Worm (Caenorhabditis elegans): ENCODE results near the gene F26D11.13.

Gene F26D11.13

ce11 chrV:7954552-7954951 is at the start of gene F26D11.13:
TSS of gene F26D11.13 (minus strand) at chrV:7954652.
- TF ChIP-seq pha-2 (tag; optimal IDR thresholded peaks at IDR 0.05) (no peak), ceh-19 (GFP tag; optimal IDR thresholded peaks at IDR 0.05) (no peak), nhr-232 (tag; optimal IDR thresholded peaks at IDR 0.05) (no peak), ceh-22 (tag; optimal IDR thresholded peaks at IDR 0.05) (no peak), unc-55 (GFP tag; optimal IDR thresholded peaks at IDR 0.05) (no peak), rnt-1 (tag; optimal IDR thresholded peaks at IDR 0.05) (no peak), madf-2 (tag; optimal IDR thresholded peaks at IDR 0.05) (no peak), ceh-18 (tag; optimal IDR thresholded peaks at IDR 0.05) (no peak), eyg-1 (tag; optimal IDR thresholded peaks at IDR 0.05) (no peak), sdc-2 (tag; optimal IDR thresholded peaks at IDR 0.05) (no peak), pqm-1 (tag; optimal IDR thresholded peaks at IDR 0.05) (no peak), F13H6.1 (tag; optimal IDR thresholded peaks at IDR 0.05) (no peak), pha-4 (tag; optimal IDR thresholded peaks at IDR 0.05) (no peak), ref-2 (tag; optimal IDR thresholded peaks at IDR 0.05) (no peak), ceh-2 (tag; optimal IDR thresholded peaks at IDR 0.05) (no peak), hlh-8 (tag; optimal IDR thresholded peaks at IDR 0.05) (no peak), pros-1 (tag; optimal IDR thresholded peaks at IDR 0.05) (no peak), sox-2 (GFP tag; IDR thresholded peaks at IDR 0.05) (no peak)

- TF ChIP-seq ceh-30 (tag; optimal IDR thresholded peaks at IDR 0.05) (peak; percentile 50), fax-1 (tag; optimal IDR thresholded peaks at IDR 0.05) (no peak), odd-2 (tag; optimal IDR thresholded peaks at IDR 0.05) (no peak), C08G9.2 (tag; optimal IDR thresholded peaks at IDR 0.05) (peak; percentile 18), tbx-7 (tag; optimal IDR thresholded peaks at IDR 0.05) (no peak), lin-11 (tag; optimal IDR thresholded peaks at IDR 0.05) (no peak), elt-4 (tag; optimal IDR thresholded peaks at IDR 0.05) (no peak), hlh-30 (tag; optimal IDR thresholded peaks at IDR 0.05; ENCODE audit: insufficient read depth) (peak; percentile 92), pat-9 (tag; optimal IDR thresholded peaks at IDR 0.05) (no peak), C38D4.7 (GFP tag; optimal IDR thresholded peaks at IDR 0.05) (peak; percentile 31), ama-1 (optimal IDR thresholded peaks at IDR 0.05) (no peak), dve-1 (tag; optimal IDR thresholded peaks at IDR 0.05) (peak; percentile 70), ceh-19 (GFP tag; optimal IDR thresholded peaks at IDR 0.05) (peak; percentile 78), tbx-2 (tag; optimal IDR thresholded peaks at IDR 0.05) (peak; percentile 74), ceh-2 (tag; optimal IDR thresholded peaks at IDR 0.05) (peak; percentile 34), sox-2 (GFP tag; IDR thresholded peaks at IDR 0.05) (no peak), sox-4 (tag; optimal IDR thresholded peaks at IDR 0.05) (no peak), K02D7.2 (tag; optimal IDR thresholded peaks at IDR 0.05) (no peak), ceh-14 (tag; optimal IDR thresholded peaks at IDR 0.05) (peak; percentile 77), lim-6 (tag; optimal IDR thresholded peaks at IDR 0.05) (no peak), ceh-22 (tag; optimal IDR thresholded peaks at IDR 0.05) (no peak), ttx-3 (tag; optimal IDR thresholded peaks at IDR 0.05) (no peak), ceh-45 (GFP tag; IDR thresholded peaks at IDR 0.05) (no peak), mec-3 (tag; optimal IDR thresholded peaks at IDR 0.05; ENCODE audit: borderline replicate concordance) (no peak), sdc-2 (tag; optimal IDR thresholded peaks at IDR 0.05) (peak; percentile 29), ceh-48 (tag; optimal IDR thresholded peaks at IDR 0.05) (peak; percentile 39), pqm-1 (tag; optimal IDR thresholded peaks at IDR 0.05) (peak; percentile 12), ceh-9 (tag; optimal IDR thresholded peaks at IDR 0.05) (no peak), unc-42 (tag; optimal IDR thresholded peaks at IDR 0.05) (peak; percentile 86), unc-86 (tag; optimal IDR thresholded peaks at IDR 0.05) (no peak), zip-5 (tag; optimal IDR thresholded peaks at IDR 0.05) (no peak), pax-1 (tag; optimal IDR thresholded peaks at IDR 0.05) (no peak), ceh-18 (tag; optimal IDR thresholded peaks at IDR 0.05) (peak; percentile 98), pha-2 (tag; optimal IDR thresholded peaks at IDR 0.05) (no peak), npax-4 (tag; optimal IDR thresholded peaks at IDR 0.05) (no peak), eyg-1 (tag; optimal IDR thresholded peaks at IDR 0.05) (no peak), dmd-4 (tag; optimal IDR thresholded peaks at IDR 0.05; ENCODE audit: borderline replicate concordance) (no peak), ztf-16 (tag; optimal IDR thresholded peaks at IDR 0.05) (no peak), T23F11.4 (GFP tag; optimal IDR thresholded peaks at IDR 0.05) (no peak), F13H6.1 (tag; optimal IDR thresholded peaks at IDR 0.05) (peak; percentile 68), syd-9 (tag; optimal IDR thresholded peaks at IDR 0.05) (peak; percentile 73), madf-2 (tag; optimal IDR thresholded peaks at IDR 0.05) (peak; percentile 36), hlh-8 (tag; optimal IDR thresholded peaks at IDR 0.05) (peak; percentile 77), pag-3 (tag; optimal IDR thresholded peaks at IDR 0.05; ENCODE audit: borderline replicate concordance) (peak; percentile 3)
These were observed 46.6 kb upstream of the F26D11.13 start, which contains the start of gene Y97E10AR.1 for ce11 chrV:8000929-8001513. TSS of gene Y97E10AR.1 (plus strand) at chrV:8001463.

Data from whole organism, late embryonic.